Worm (Caenorhabditis elegans) whole organism, L4 larva: Measurements from ENCODE around the gene nhr-105.

Experiments used
- lin-39 ChIP-seq: fragments of 150-350 bp; optimal IDR thresholded peaks from 2 replicates; lab custom pipeline; 2014; ENCODE audit warnings: missing biosample characterization, missing genetic modification reagents, missing genetic modification characterization
- nhr-237 ChIP-seq: sonication (generic microtip); optimal IDR thresholded peaks from 2 replicates; lab custom pipeline; 2017; ENCODE audit warnings: missing biosample characterization, missing genetic modification characterization
- unc-62 ChIP-seq, 3 experiments: fragments of 150-350 bp in 1 of 3; sonication (generic microtip); optimal IDR thresholded peaks in 2 of 3; peaks in 1 of 3; 1 replicate in 1 of 3; 2 replicates in 2 of 3; lab custom pipeline; 2014 to 2017; ENCODE audit warnings: missing biosample characterization in 3 of 3, missing genetic modification characterization in 3 of 3, missing genetic modification reagents in 3 of 3, missing genotype in 1 of 3

ce11 chrIV:7044552-7045139, 5.3 kb upstream of the nhr-105 start, which contains the start of gene tin-9.1:
- no peak for TF ChIP-seq lin-39 (tag; lab: Kevin White, UChicago)
- TF ChIP-seq nhr-237 (tag; lab: Kevin White, UChicago): no peak
- no peak for TF ChIP-seq unc-62 (GFP tag; optimal IDR thresholded peaks at IDR 0.05 in 1 of 2; lab: Kevin White, UChicago)
- no peak for TF ChIP-seq unc-62 (tag; optimal IDR thresholded peaks at IDR 0.05; lab: Kevin White, UChicago)
